Worm (Caenorhabditis elegans) whole organism, late embryonic: Measurements from ENCODE around the gene C39E6.2.

Source experiments
- C08G9.2 ChIP-seq: sonication (generic microtip); optimal IDR thresholded peaks from 2 replicates; lab custom pipeline; 2016; ENCODE audit warnings: mild to moderate bottlenecking, missing genetic modification characterization, moderate library complexity, missing compliant biosample characterization
- C38D4.7 ChIP-seq: fragments of 200-800 bp; sonication (Bioruptor generic); optimal IDR thresholded peaks from 2 replicates; lab custom pipeline; 2018; ENCODE audit warnings: mild to moderate bottlenecking, missing genetic modification characterization, moderate library complexity, missing compliant biosample characterization
- F13H6.1 ChIP-seq: sonication (generic microtip); optimal IDR thresholded peaks from 2 replicates; lab custom pipeline; 2016; ENCODE audit warnings: missing genetic modification characterization, missing compliant biosample characterization
- K02D7.2 ChIP-seq: sonication (generic microtip); optimal IDR thresholded peaks from 2 replicates; lab custom pipeline; 2017; ENCODE audit warnings: mild to moderate bottlenecking, missing genetic modification characterization, missing compliant biosample characterization
- T23F11.4 ChIP-seq: fragments of 200-800 bp; sonication (Bioruptor generic); optimal IDR thresholded peaks from 2 replicates; lab custom pipeline; 2018; ENCODE audit warnings: mild to moderate bottlenecking, missing genetic modification characterization, missing compliant biosample characterization
- Y22D7AL.16 ChIP-seq: sonication (generic microtip); optimal IDR thresholded peaks from 2 replicates; lab custom pipeline; 2016; ENCODE audit warnings: missing genetic modification characterization, missing compliant biosample characterization
- ama-1 ChIP-seq: fragments of 150-350 bp; optimal IDR thresholded peaks from 2 replicates; lab custom pipeline; 2014
- ceh-14 ChIP-seq: sonication (generic microtip); optimal IDR thresholded peaks from 2 replicates; lab custom pipeline; 2016; ENCODE audit warnings: missing genotype, missing genetic modification characterization, missing compliant biosample characterization
- ceh-18 ChIP-seq: sonication (generic microtip); optimal IDR thresholded peaks from 2 replicates; lab custom pipeline; 2016; ENCODE audit warnings: missing genetic modification characterization, missing compliant biosample characterization
- ceh-19 ChIP-seq: fragments of 200-800 bp; sonication (Bioruptor generic); optimal IDR thresholded peaks from 2 replicates; lab custom pipeline; 2018; ENCODE audit warnings: mild to moderate bottlenecking, missing genetic modification characterization, missing compliant biosample characterization
- ceh-22 ChIP-seq: sonication (generic microtip); optimal IDR thresholded peaks from 2 replicates; lab custom pipeline; 2017; ENCODE audit warnings: missing biosample characterization, missing genetic modification characterization
- ceh-30 ChIP-seq: fragments of 150-350 bp; optimal IDR thresholded peaks from 2 replicates; lab custom pipeline; 2014; ENCODE audit warnings: missing biosample characterization, missing genetic modification characterization
- ceh-31 ChIP-seq: sonication (generic microtip); optimal IDR thresholded peaks from 2 replicates; lab custom pipeline; 2016; ENCODE audit warnings: missing genetic modification characterization, missing compliant biosample characterization
- ceh-45 ChIP-seq: fragments of 200-800 bp; sonication (Bioruptor generic); IDR thresholded peaks from 2 replicates; pipeline ENCODE4 v1.3.6; 2022; ENCODE audit warnings: missing genetic modification reagents, missing genetic modification characterization, missing compliant biosample characterization
- ceh-48 ChIP-seq: sonication (generic microtip); optimal IDR thresholded peaks from 2 replicates; lab custom pipeline; 2016; ENCODE audit warnings: missing genetic modification characterization, inconsistent platforms, missing compliant biosample characterization
- ceh-6 ChIP-seq: fragments of 200-800 bp; sonication (Bioruptor generic); optimal IDR thresholded peaks from 2 replicates; lab custom pipeline; 2018; ENCODE audit warnings: mild to moderate bottlenecking, missing genetic modification characterization, missing compliant biosample characterization
- ceh-9 ChIP-seq: sonication (generic microtip); optimal IDR thresholded peaks from 2 replicates; lab custom pipeline; 2016; ENCODE audit warnings: mild to moderate bottlenecking, missing genetic modification characterization, inconsistent platforms, missing compliant biosample characterization
- che-1 ChIP-seq: sonication (generic microtip); optimal IDR thresholded peaks from 2 replicates; lab custom pipeline; 2016; ENCODE audit warnings: mild to moderate bottlenecking, missing genetic modification characterization, missing compliant biosample characterization
- elt-4 ChIP-seq: sonication (generic microtip); optimal IDR thresholded peaks from 2 replicates; lab custom pipeline; 2016; ENCODE audit warnings: missing genetic modification characterization, missing compliant biosample characterization
- eyg-1 ChIP-seq: sonication (generic microtip); optimal IDR thresholded peaks from 2 replicates; lab custom pipeline; 2016; ENCODE audit warnings: missing genotype, missing genetic modification characterization, missing compliant biosample characterization
- hlh-13 ChIP-seq: fragments of 200-800 bp; sonication (Bioruptor generic); optimal IDR thresholded peaks from 2 replicates; lab custom pipeline; 2018; ENCODE audit warnings: mild to moderate bottlenecking, missing genetic modification characterization, missing compliant biosample characterization
- hlh-15 ChIP-seq: sonication (generic microtip); optimal IDR thresholded peaks from 2 replicates; lab custom pipeline; 2016; ENCODE audit warnings: missing genetic modification characterization, missing compliant biosample characterization
- hlh-6 ChIP-seq: sonication (generic microtip); optimal IDR thresholded peaks from 2 replicates; lab custom pipeline; 2016; ENCODE audit warnings: missing genotype, missing genetic modification characterization, missing compliant biosample characterization
- hlh-8 ChIP-seq: sonication (generic microtip); optimal IDR thresholded peaks from 2 replicates; lab custom pipeline; 2016; ENCODE audit warnings: missing genotype, missing genetic modification characterization, missing compliant biosample characterization
- lin-11 ChIP-seq: fragments of 200-800 bp; sonication (Bioruptor generic); optimal IDR thresholded peaks from 2 replicates; lab custom pipeline; 2018; ENCODE audit warnings: mild to moderate bottlenecking, missing genetic modification characterization, missing compliant biosample characterization
- madf-2 ChIP-seq: sonication (generic microtip); optimal IDR thresholded peaks from 2 replicates; lab custom pipeline; 2017; ENCODE audit warnings: missing genetic modification characterization, missing compliant biosample characterization
- mec-3 ChIP-seq: sonication (generic microtip); optimal IDR thresholded peaks from 2 replicates; lab custom pipeline; 2016; ENCODE audit warnings: borderline replicate concordance, missing genetic modification characterization, missing compliant biosample characterization
- nhr-11 ChIP-seq: fragments of 150-350 bp; optimal IDR thresholded peaks from 2 replicates; lab custom pipeline; 2014; ENCODE audit warnings: missing biosample characterization, missing genetic modification characterization
- nhr-232 ChIP-seq: sonication (generic microtip); optimal IDR thresholded peaks from 2 replicates; lab custom pipeline; 2016; ENCODE audit warnings: missing genetic modification characterization, missing compliant biosample characterization
- npax-4 ChIP-seq: sonication (generic microtip); optimal IDR thresholded peaks from 2 replicates; lab custom pipeline; 2016; ENCODE audit warnings: missing genetic modification characterization, missing compliant biosample characterization
- odd-2 ChIP-seq: sonication (generic microtip); optimal IDR thresholded peaks from 2 replicates; lab custom pipeline; 2017; ENCODE audit warnings: antibody characterized with exemption, mild to moderate bottlenecking, missing genetic modification characterization, missing compliant biosample characterization
- pag-3 ChIP-seq: sonication (generic microtip); optimal IDR thresholded peaks from 2 replicates; lab custom pipeline; 2016; ENCODE audit warnings: missing compliant biosample characterization, missing genetic modification characterization, borderline replicate concordance
- pat-9 ChIP-seq: fragments of 200-800 bp; sonication (Bioruptor generic); optimal IDR thresholded peaks from 2 replicates; lab custom pipeline; 2018; ENCODE audit warnings: mild to moderate bottlenecking, missing genetic modification characterization, moderate library complexity, missing compliant biosample characterization
- pha-2 ChIP-seq: sonication (generic microtip); optimal IDR thresholded peaks from 2 replicates; lab custom pipeline; 2017; ENCODE audit warnings: mild to moderate bottlenecking, missing genetic modification characterization, missing compliant biosample characterization
- pha-4 ChIP-seq: fragments of 150-350 bp; optimal IDR thresholded peaks from 2 replicates; lab custom pipeline; 2018; ENCODE audit warnings: missing biosample characterization, missing genetic modification reagents, missing genetic modification characterization
- pros-1 ChIP-seq: fragments of 150-350 bp; optimal IDR thresholded peaks from 2 replicates; lab custom pipeline; 2014; ENCODE audit warnings: missing biosample characterization, missing genetic modification reagents, missing genetic modification characterization
- rnt-1 ChIP-seq: sonication (generic microtip); optimal IDR thresholded peaks from 2 replicates; lab custom pipeline; 2016; ENCODE audit warnings: missing genetic modification characterization, missing compliant biosample characterization
- syd-9 ChIP-seq: sonication (generic microtip); optimal IDR thresholded peaks from 2 replicates; lab custom pipeline; 2016; ENCODE audit warnings: mild to moderate bottlenecking, missing genetic modification characterization, moderate library complexity, missing compliant biosample characterization
- tbx-2 ChIP-seq: sonication (generic microtip); optimal IDR thresholded peaks from 2 replicates; lab custom pipeline; 2016; ENCODE audit warnings: missing genetic modification characterization, missing compliant biosample characterization
- tbx-7 ChIP-seq: sonication (generic microtip); optimal IDR thresholded peaks from 2 replicates; lab custom pipeline; 2016; ENCODE audit warnings: missing genotype, missing genetic modification characterization, missing compliant biosample characterization
- ttx-3 ChIP-seq: sonication (generic microtip); optimal IDR thresholded peaks from 2 replicates; lab custom pipeline; 2016; ENCODE audit warnings: missing genetic modification reagents, missing genetic modification characterization, missing compliant biosample characterization
- unc-3 ChIP-seq, 2 experiments: fragments of 200-800 bp in 1 of 2; sonication (Bioruptor generic) in 1 of 2; sonication (generic microtip) in 1 of 2; conservative IDR thresholded peaks in 1 of 2; optimal IDR thresholded peaks in 1 of 2; 2 replicates each; pipeline versions ENCODE4 v1.3.6 to Lab custom; 2016 to 2022; ENCODE audit warnings: missing compliant biosample characterization in 2 of 2, missing genetic modification characterization in 2 of 2, missing genetic modification reagents in 1 of 2

C39E6.2 gene

DNA sequence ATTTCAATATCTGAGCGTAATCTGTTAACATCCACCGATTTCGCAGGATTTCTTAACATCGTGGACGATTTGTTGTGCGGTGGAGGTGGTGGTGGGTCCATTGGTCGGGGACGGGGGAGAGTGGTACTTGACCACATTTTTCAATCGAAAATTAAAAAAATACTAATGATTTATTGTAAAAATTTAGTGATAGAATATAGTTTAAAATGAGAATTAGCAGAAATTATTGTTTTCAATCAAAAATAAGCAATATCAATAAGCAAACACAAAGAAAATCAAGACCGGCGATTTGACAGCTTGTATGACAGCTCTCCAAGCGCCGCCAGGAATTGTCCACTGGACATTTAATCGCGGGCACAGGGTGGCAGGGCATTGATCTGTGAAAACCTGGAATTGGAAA is 27.3 kb upstream of the C39E6.2 start, which contains the start of gene hum-10:
hum-10 (minus strand) TSS at position 101 of the 400 bp plus-strand sequence.
- TF ChIP-seq syd-9 (no peak), madf-2 (tag; lab: Kevin White, UChicago) (no peak), unc-3 (GFP tag; conservative IDR thresholded peaks at IDR 0.05; lab: Robert Waterston, UW) (no peak), unc-3 (tag; optimal IDR thresholded peaks at IDR 0.05; lab: Kevin White, UChicago) (no peak), pag-3 (no peak), pat-9 (no peak), hlh-15 (tag; lab: Kevin White, UChicago) (no peak), npax-4 (no peak), ceh-45 (GFP tag; lab: Robert Waterston, UW) (no peak), C38D4.7 (GFP tag; lab: Kevin White, UChicago) (no peak), ceh-22 (tag; lab: Kevin White, UChicago) (no peak), ceh-31 (tag; lab: Kevin White, UChicago) (no peak), nhr-232 (no peak), eyg-1 (no peak), che-1 (tag; lab: Kevin White, UChicago) (no peak), ttx-3 (tag; lab: Kevin White, UChicago) (no peak), hlh-6 (tag; lab: Kevin White, UChicago) (no peak), ceh-14 (tag; lab: Kevin White, UChicago) (no peak), nhr-11 (no peak), hlh-8 (tag; lab: Kevin White, UChicago) (no peak), pros-1 (tag; lab: Kevin White, UChicago) (no peak)

DNA sequence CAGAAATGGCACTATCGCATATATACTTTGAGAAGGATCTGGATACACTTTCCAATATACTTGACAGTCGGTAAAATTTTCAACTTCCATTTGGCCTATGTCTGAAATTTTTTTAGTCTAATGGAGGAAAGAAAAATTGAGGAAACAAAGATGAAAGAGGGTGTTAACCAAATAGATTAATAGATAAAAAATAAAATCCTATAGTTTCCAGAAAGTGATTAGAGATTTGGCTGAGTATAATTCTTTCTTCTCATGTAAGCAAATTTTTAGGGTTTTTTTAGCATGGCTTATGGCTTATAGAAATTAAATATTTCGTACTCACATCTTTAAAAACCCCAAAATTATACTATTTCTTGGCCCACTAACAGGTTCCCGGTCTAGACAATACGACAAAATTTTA is 15.0 kb upstream of the C39E6.2 start, which contains the start of gene npr-1:
npr-1 (minus strand) TSS at position 101 of the 400 bp plus-strand sequence.
- TF ChIP-seq ceh-48 (tag; lab: Kevin White, UChicago) (no peak), elt-4 (tag; lab: Kevin White, UChicago) (no peak), ceh-9 (no peak), ceh-6 (GFP tag; lab: Kevin White, UChicago) (no peak), K02D7.2 (no peak), tbx-7 (tag; lab: Kevin White, UChicago) (no peak), rnt-1 (no peak), pha-4 (no peak), Y22D7AL.16 (no peak), pha-2 (tag; lab: Kevin White, UChicago) (no peak), lin-11 (tag; lab: Kevin White, UChicago) (no peak)

ce11 chrX:4761540-4761939 is 6.6 kb upstream of the C39E6.2 start, which contains the start of gene mls-2:
Gene mls-2 (minus strand): TSS chrX:4761640.
- TF ChIP-seq ceh-19 (no peak), lin-11 (tag; lab: Kevin White, UChicago) (no peak), T23F11.4 (no peak), ceh-18 (tag; lab: Kevin White, UChicago) (no peak), mec-3 (tag; lab: Kevin White, UChicago) (no peak), nhr-232 (no peak), F13H6.1 (tag; lab: Kevin White, UChicago) (no peak), tbx-2 (tag; lab: Kevin White, UChicago) (no peak), odd-2 (tag; lab: Kevin White, UChicago) (no peak), ceh-31 (tag; lab: Kevin White, UChicago) (no peak), K02D7.2 (no peak), C08G9.2 (no peak), ama-1 (lab: Kevin White, UChicago) (no peak), tbx-7 (tag; lab: Kevin White, UChicago) (no peak), hlh-13 (GFP tag; lab: Kevin White, UChicago) (no peak), ceh-30 (tag; lab: Kevin White, UChicago) (no peak), che-1 (tag; lab: Kevin White, UChicago) (no peak), hlh-15 (tag; lab: Kevin White, UChicago) (no peak)
